Fruit fly (Drosophila melanogaster): ENCODE data around the gene TfIIA-L.

dm6 chr3R:27288202-27289135 lies 37.6 kb downstream of the TfIIA-L start, which contains the start of the genes bigmax and Hmu:
- TF ChIP-seq CG8301 (tag; optimal IDR thresholded peaks at IDR 0.05) (peak; percentile 67), CG15710 (tag; optimal IDR thresholded peaks at IDR 0.05) (peak; percentile 67)

Data from whole organism, pupa.